Fruit fly (Drosophila melanogaster) Kc167 (cell line): Measurements from ENCODE around the gene CG12054.

ENCODE experiments used
- Myc ChIP-seq: fragments of >200 bp; optimal IDR thresholded peaks from 2 replicates; lab custom pipeline; 2017; ENCODE audit warnings: missing external identifiers
- Sin3A ChIP-seq: fragments of >200 bp; optimal IDR thresholded peaks from 2 replicates; lab custom pipeline; 2018; ENCODE audit warnings: missing external identifiers
- h ChIP-seq: fragments of >200 bp; optimal IDR thresholded peaks from 3 replicates; lab custom pipeline; 2018; ENCODE audit warnings: missing external identifiers
- psq ChIP-seq: fragments of >200 bp; optimal IDR thresholded peaks from 2 replicates; lab custom pipeline; 2017; ENCODE audit warnings: missing external identifiers
- ttk ChIP-seq: sonication (Bioruptor generic); optimal IDR thresholded peaks from 2 replicates; lab custom pipeline; 2017; ENCODE audit warnings: missing external identifiers

DNA sequence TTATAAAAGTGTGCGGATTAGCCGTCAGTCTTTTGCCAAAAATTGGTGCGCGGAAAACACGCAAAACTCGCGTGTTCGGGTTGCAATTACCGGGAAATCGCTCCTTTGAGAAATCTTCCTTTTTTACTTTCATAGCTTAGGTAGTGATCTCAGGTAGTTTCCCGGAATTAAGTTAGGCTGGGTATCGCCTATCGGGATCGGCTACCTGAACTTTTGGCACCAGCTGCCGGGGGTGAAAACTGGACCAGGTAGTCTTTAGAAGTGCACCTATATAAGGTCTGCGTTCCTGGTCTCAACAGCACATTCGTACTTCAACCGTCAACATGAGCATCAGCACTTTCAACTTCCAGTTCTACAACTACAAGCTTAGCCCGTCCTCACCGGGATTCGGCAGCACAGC is 27.4 kb upstream of the CG12054 start, which contains the start of gene bnk:
- TF ChIP-seq h (lab: Kevin White, UChicago) (no peak), psq (lab: Kevin White, UChicago) (no peak), Myc (no peak), Sin3A (lab: Kevin White, UChicago) (no peak), ttk (no peak)
